Worm (Caenorhabditis elegans) whole organism, late embryonic: ENCODE data around the gene B0513.4.

Experiments used
- K09A11.1 ChIP-seq: sonication (generic microtip); optimal IDR thresholded peaks from 2 replicates; lab custom pipeline; 2017; ENCODE audit warnings: antibody characterized with exemption, mild to moderate bottlenecking, missing genetic modification characterization, missing compliant biosample characterization; ENCODE audit not compliant: insufficient read depth
- T23F11.4 ChIP-seq: fragments of 200-800 bp; sonication (Bioruptor generic); optimal IDR thresholded peaks from 2 replicates; lab custom pipeline; 2018; ENCODE audit warnings: mild to moderate bottlenecking, missing genetic modification characterization, missing compliant biosample characterization
- ama-1 ChIP-seq: fragments of 150-350 bp; optimal IDR thresholded peaks from 2 replicates; lab custom pipeline; 2014
- ceh-14 ChIP-seq: sonication (generic microtip); optimal IDR thresholded peaks from 2 replicates; lab custom pipeline; 2016; ENCODE audit warnings: missing genotype, missing genetic modification characterization, missing compliant biosample characterization
- ceh-18 ChIP-seq: sonication (generic microtip); optimal IDR thresholded peaks from 2 replicates; lab custom pipeline; 2016; ENCODE audit warnings: missing genetic modification characterization, missing compliant biosample characterization
- ceh-22 ChIP-seq: sonication (generic microtip); optimal IDR thresholded peaks from 2 replicates; lab custom pipeline; 2017; ENCODE audit warnings: missing biosample characterization, missing genetic modification characterization
- ceh-30 ChIP-seq: fragments of 150-350 bp; optimal IDR thresholded peaks from 2 replicates; lab custom pipeline; 2014; ENCODE audit warnings: missing biosample characterization, missing genetic modification characterization
- ceh-45 ChIP-seq: fragments of 200-800 bp; sonication (Bioruptor generic); IDR thresholded peaks from 2 replicates; pipeline ENCODE4 v1.3.6; 2022; ENCODE audit warnings: missing genetic modification reagents, missing genetic modification characterization, missing compliant biosample characterization
- ceh-48 ChIP-seq: sonication (generic microtip); optimal IDR thresholded peaks from 2 replicates; lab custom pipeline; 2016; ENCODE audit warnings: missing genetic modification characterization, inconsistent platforms, missing compliant biosample characterization
- ceh-9 ChIP-seq: sonication (generic microtip); optimal IDR thresholded peaks from 2 replicates; lab custom pipeline; 2016; ENCODE audit warnings: mild to moderate bottlenecking, missing genetic modification characterization, inconsistent platforms, missing compliant biosample characterization
- che-1 ChIP-seq: sonication (generic microtip); optimal IDR thresholded peaks from 2 replicates; lab custom pipeline; 2016; ENCODE audit warnings: mild to moderate bottlenecking, missing genetic modification characterization, missing compliant biosample characterization
- elt-2 ChIP-seq: sonication (generic microtip); optimal IDR thresholded peaks from 2 replicates; lab custom pipeline; 2016; ENCODE audit warnings: missing genetic modification reagents, missing genetic modification characterization, missing compliant biosample characterization
- elt-4 ChIP-seq: sonication (generic microtip); optimal IDR thresholded peaks from 2 replicates; lab custom pipeline; 2016; ENCODE audit warnings: missing genetic modification characterization, missing compliant biosample characterization
- gmeb-2 ChIP-seq: sonication (generic microtip); optimal IDR thresholded peaks from 2 replicates; lab custom pipeline; 2016; ENCODE audit warnings: missing genetic modification characterization, inconsistent platforms, missing compliant biosample characterization
- hlh-15 ChIP-seq: sonication (generic microtip); optimal IDR thresholded peaks from 2 replicates; lab custom pipeline; 2016; ENCODE audit warnings: missing genetic modification characterization, missing compliant biosample characterization
- hlh-6 ChIP-seq: sonication (generic microtip); optimal IDR thresholded peaks from 2 replicates; lab custom pipeline; 2016; ENCODE audit warnings: missing genotype, missing genetic modification characterization, missing compliant biosample characterization
- hlh-8 ChIP-seq: sonication (generic microtip); optimal IDR thresholded peaks from 2 replicates; lab custom pipeline; 2016; ENCODE audit warnings: missing genotype, missing genetic modification characterization, missing compliant biosample characterization
- pag-3 ChIP-seq: sonication (generic microtip); optimal IDR thresholded peaks from 2 replicates; lab custom pipeline; 2016; ENCODE audit warnings: missing compliant biosample characterization, missing genetic modification characterization, borderline replicate concordance
- pat-9 ChIP-seq: fragments of 200-800 bp; sonication (Bioruptor generic); optimal IDR thresholded peaks from 2 replicates; lab custom pipeline; 2018; ENCODE audit warnings: mild to moderate bottlenecking, missing genetic modification characterization, moderate library complexity, missing compliant biosample characterization
- pax-1 ChIP-seq: fragments of 150-350 bp; optimal IDR thresholded peaks from 2 replicates; lab custom pipeline; 2014; ENCODE audit warnings: missing biosample characterization, missing genetic modification characterization
- pha-2 ChIP-seq: sonication (generic microtip); optimal IDR thresholded peaks from 2 replicates; lab custom pipeline; 2017; ENCODE audit warnings: mild to moderate bottlenecking, missing genetic modification characterization, missing compliant biosample characterization
- pqm-1 ChIP-seq: sonication (generic microtip); optimal IDR thresholded peaks from 2 replicates; lab custom pipeline; 2016; ENCODE audit warnings: missing genetic modification characterization, missing compliant biosample characterization
- sox-2 ChIP-seq: fragments of 200-800 bp; sonication (Bioruptor generic); IDR thresholded peaks from 2 replicates; pipeline ENCODE4 v1.3.6; 2022; ENCODE audit warnings: missing genetic modification reagents, missing genetic modification characterization, missing compliant biosample characterization
- tbx-7 ChIP-seq: sonication (generic microtip); optimal IDR thresholded peaks from 2 replicates; lab custom pipeline; 2016; ENCODE audit warnings: missing genotype, missing genetic modification characterization, missing compliant biosample characterization
- zip-5 ChIP-seq: sonication (generic microtip); optimal IDR thresholded peaks from 2 replicates; lab custom pipeline; 2016; ENCODE audit warnings: missing genetic modification characterization, missing compliant biosample characterization

B0513.4 gene

ce11 chrIV:13912929-13913328 is 33.0 kb downstream of the B0513.4 start, which contains the start of gene Y37A1A.2:
Y37A1A.2 (minus strand) TSS chrIV:13913029.
- TF ChIP-seq ceh-22 (no peak), ceh-18 (no peak), ceh-30 (tag; lab: Kevin White, UChicago) (no peak), hlh-6 (tag; lab: Kevin White, UChicago) (no peak), ama-1 (lab: Kevin White, UChicago) (no peak), pax-1 (tag; lab: Kevin White, UChicago) (no peak), pag-3 (no peak), ceh-45 (no peak), hlh-8 (tag; lab: Kevin White, UChicago) (no peak), gmeb-2 (tag; lab: Kevin White, UChicago) (no peak), pat-9 (tag; lab: Kevin White, UChicago) (no peak), ceh-48 (tag; lab: Kevin White, UChicago) (no peak)

ce11 chrIV:13919207-13919759 is 39.3 kb downstream of the B0513.4 start:
- TF ChIP-seq elt-2 (peak; percentile 100), pqm-1 (tag; lab: Kevin White, UChicago) (peak; percentile 95), tbx-7 (tag; lab: Kevin White, UChicago) (no peak)

- TF ChIP-seq sox-2 (GFP tag; lab: Robert Waterston, UW): no peak
- TF ChIP-seq pha-2: no peak
- no peak for TF ChIP-seq che-1 (tag; lab: Kevin White, UChicago)
- no peak for TF ChIP-seq hlh-15 (tag; lab: Kevin White, UChicago)
- no peak for TF ChIP-seq ceh-9 (tag; lab: Kevin White, UChicago)
- TF ChIP-seq elt-4 (tag; lab: Kevin White, UChicago): no peak
- TF ChIP-seq T23F11.4 (GFP tag; lab: Kevin White, UChicago): no peak
- TF ChIP-seq zip-5 (tag; lab: Kevin White, UChicago): no peak
- no peak for TF ChIP-seq ceh-14
- TF ChIP-seq K09A11.1 (tag; lab: Kevin White, UChicago): no peak
- TF ChIP-seq, all 69 proteins: peak for 0
Observed at ce11 chrIV:13927641-13928040, 47.7 kb downstream of the B0513.4 start.
